Fruit fly (Drosophila melanogaster) whole organism, embryonic: ENCODE data around the gene CG15517.

Experiments used
- Abd-B ChIP-seq: fragments of 200-800 bp; sonication (Bioruptor generic); optimal IDR thresholded peaks from 2 replicates; lab custom pipeline; 2018; ENCODE audit warnings: missing biosample characterization, mild to moderate bottlenecking, missing genetic modification characterization, moderate library complexity
- Atf-2 ChIP-seq: fragments of 200-800 bp; sonication (Bioruptor generic); optimal IDR thresholded peaks from 2 replicates; lab custom pipeline; 2016; ENCODE audit warnings: missing biosample characterization, missing genetic modification characterization
- Blimp-1 ChIP-seq: fragments of 200-800 bp; sonication (Bioruptor generic); optimal IDR thresholded peaks from 3 replicates; lab custom pipeline; 2018; ENCODE audit warnings: missing biosample characterization, missing genetic modification characterization, mild to moderate bottlenecking, moderate library complexity, missing genetic modification reagents
- CG10321 ChIP-seq: fragments of 200-800 bp; sonication (Bioruptor generic); IDR thresholded peaks from 2 replicates; pipeline ENCODE4 v1.3.6; 2022; ENCODE audit warnings: missing biosample characterization, missing genetic modification characterization
- CG11723 ChIP-seq: fragments of 200-800 bp; sonication (Bioruptor generic); optimal IDR thresholded peaks from 2 replicates; lab custom pipeline; 2017; ENCODE audit warnings: missing biosample characterization, mild to moderate bottlenecking, missing genetic modification characterization
- CG12299 ChIP-seq: fragments of 200-800 bp; sonication (Bioruptor generic); optimal IDR thresholded peaks from 2 replicates; lab custom pipeline; 2018; ENCODE audit warnings: missing biosample characterization, mild to moderate bottlenecking, missing genetic modification characterization
- CG13123 ChIP-seq: fragments of 200-800 bp; sonication (Bioruptor generic); optimal IDR thresholded peaks from 2 replicates; lab custom pipeline; 2016; ENCODE audit warnings: missing biosample characterization, missing genetic modification characterization
- CG14965 ChIP-seq: fragments of 200-800 bp; sonication (Bioruptor generic); optimal IDR thresholded peaks from 2 replicates; lab custom pipeline; 2016; ENCODE audit warnings: missing biosample characterization, missing genetic modification characterization, borderline replicate concordance
- CG15696 ChIP-seq: fragments of 200-800 bp; sonication (Bioruptor generic); optimal IDR thresholded peaks from 2 replicates; lab custom pipeline; 2019; ENCODE audit warnings: missing biosample characterization, mild to moderate bottlenecking, missing genetic modification characterization, moderate library complexity
- CG16779 ChIP-seq: fragments of 200-800 bp; sonication (Bioruptor generic); IDR thresholded peaks from 2 replicates; pipeline ENCODE4 v1.3.6; 2022; ENCODE audit warnings: missing biosample characterization, missing genetic modification characterization
- CG16813 ChIP-seq: fragments of 200-800 bp; sonication (Bioruptor generic); IDR thresholded peaks from 3 replicates; pipeline ENCODE4 v1.3.6; 2022; ENCODE audit warnings: missing biosample characterization, missing genetic modification characterization; ENCODE audit not compliant: partially characterized antibody
- CG1792 ChIP-seq: fragments of 200-800 bp; sonication (Bioruptor generic); optimal IDR thresholded peaks from 2 replicates; lab custom pipeline; 2016; ENCODE audit warnings: missing biosample characterization, missing genetic modification characterization
- CG2116 ChIP-seq: fragments of 200-800 bp; sonication (Bioruptor generic); optimal IDR thresholded peaks from 3 replicates; lab custom pipeline; 2018; ENCODE audit warnings: missing biosample characterization, mild to moderate bottlenecking, missing genetic modification characterization
- CG30431 ChIP-seq: fragments of 200-800 bp; sonication (Bioruptor generic); optimal IDR thresholded peaks from 2 replicates; lab custom pipeline; 2017; ENCODE audit warnings: missing biosample characterization, missing genetic modification characterization
- CG3838 ChIP-seq: fragments of 200-800 bp; sonication (Bioruptor generic); optimal IDR thresholded peaks from 3 replicates; lab custom pipeline; 2016; ENCODE audit warnings: missing biosample characterization, missing genetic modification characterization
- CG3847 ChIP-seq: fragments of 200-800 bp; sonication (Bioruptor generic); IDR thresholded peaks from 2 replicates; pipeline ENCODE4 v1.3.6; 2022; ENCODE audit warnings: missing biosample characterization, missing genetic modification characterization
- CG43689 ChIP-seq: fragments of 200-800 bp; sonication (Bioruptor generic); IDR thresholded peaks from 2 replicates; pipeline ENCODE4 v1.3.6; 2022; ENCODE audit warnings: missing biosample characterization, missing genetic modification characterization
- CG4424 ChIP-seq: fragments of 200-800 bp; sonication (Bioruptor generic); optimal IDR thresholded peaks from 3 replicates; lab custom pipeline; 2016; ENCODE audit warnings: missing biosample characterization, missing genetic modification characterization
- CG6175 ChIP-seq: fragments of 200-800 bp; sonication (Bioruptor generic); IDR thresholded peaks from 3 replicates; pipeline ENCODE4 v1.3.6; 2022; ENCODE audit warnings: missing biosample characterization, missing genetic modification characterization
- CG6254 ChIP-seq: fragments of 200-800 bp; sonication (Bioruptor generic); optimal IDR thresholded peaks from 3 replicates; lab custom pipeline; 2017; ENCODE audit warnings: mild to moderate bottlenecking, missing biosample characterization, missing genetic modification reagents, missing genetic modification characterization
- CG7987 ChIP-seq: fragments of 200-800 bp; sonication (Bioruptor generic); optimal IDR thresholded peaks from 2 replicates; lab custom pipeline; 2018; ENCODE audit warnings: missing biosample characterization, mild to moderate bottlenecking, missing genetic modification characterization, moderate library complexity
- CG8478 ChIP-seq: fragments of >200 bp; optimal IDR thresholded peaks from 2 replicates; lab custom pipeline; 2018
- D ChIP-seq, 2 experiments: fragments of 200-800 bp in 1 of 2; fragments of >200 bp in 1 of 2; sonication (Bioruptor generic) in 1 of 2; optimal IDR thresholded peaks; 2 replicates in 1 of 2; 3 replicates in 1 of 2; lab custom pipeline; 2017; ENCODE audit warnings: mild to moderate bottlenecking in 1 of 2, missing biosample characterization in 1 of 2, missing genetic modification characterization in 1 of 2, missing genetic modification reagents in 1 of 2
- D19B ChIP-seq: fragments of 200-800 bp; sonication (Bioruptor generic); optimal IDR thresholded peaks from 2 replicates; lab custom pipeline; 2017; ENCODE audit warnings: missing biosample characterization, mild to moderate bottlenecking, missing genetic modification characterization
- Gsc ChIP-seq: fragments of 200-800 bp; sonication (Bioruptor generic); IDR thresholded peaks from 2 replicates; pipeline ENCODE4 v1.3.6; 2022; ENCODE audit warnings: missing biosample characterization, missing genetic modification characterization
- H2.0 ChIP-seq: fragments of 200-800 bp; sonication (Bioruptor generic); IDR thresholded peaks from 2 replicates; pipeline ENCODE4 v1.3.6; 2022; ENCODE audit warnings: missing biosample characterization, missing genetic modification characterization
- HLH54F ChIP-seq: fragments of 200-800 bp; sonication (Bioruptor generic); optimal IDR thresholded peaks from 3 replicates; lab custom pipeline; 2016; ENCODE audit warnings: missing biosample characterization, missing genetic modification characterization
- Lhr ChIP-seq: fragments of 200-800 bp; sonication (Bioruptor generic); optimal IDR thresholded peaks from 3 replicates; lab custom pipeline; 2017; ENCODE audit warnings: mild to moderate bottlenecking, missing biosample characterization, missing genetic modification reagents, missing genetic modification characterization
- Mad ChIP-seq: fragments of 200-800 bp; sonication (Bioruptor generic); optimal IDR thresholded peaks from 2 replicates; lab custom pipeline; 2016; ENCODE audit warnings: missing biosample characterization, missing genetic modification characterization
- Neu2 ChIP-seq: fragments of 200-800 bp; sonication (Bioruptor generic); optimal IDR thresholded peaks from 3 replicates; lab custom pipeline; 2016; ENCODE audit warnings: missing biosample characterization, missing genetic modification characterization, borderline replicate concordance
- Side ChIP-seq: fragments of 200-800 bp; sonication (Bioruptor generic); optimal IDR thresholded peaks from 2 replicates; lab custom pipeline; 2016; ENCODE audit warnings: missing biosample characterization, missing genetic modification characterization
- Usf ChIP-seq: fragments of 200-800 bp; sonication (Bioruptor generic); optimal IDR thresholded peaks from 2 replicates; lab custom pipeline; 2017; ENCODE audit warnings: missing genotype, missing biosample characterization, missing genetic modification characterization
- ac ChIP-seq: fragments of 200-800 bp; sonication (Bioruptor generic); optimal IDR thresholded peaks from 3 replicates; lab custom pipeline; 2017; ENCODE audit warnings: missing biosample characterization, mild to moderate bottlenecking, missing genetic modification characterization
- ash1 ChIP-seq: fragments of 200-800 bp; sonication (Bioruptor generic); optimal IDR thresholded peaks from 2 replicates; lab custom pipeline; 2018; ENCODE audit warnings: missing biosample characterization, mild to moderate bottlenecking, missing genetic modification characterization
- cg ChIP-seq: fragments of 200-800 bp; sonication (Bioruptor generic); optimal IDR thresholded peaks from 3 replicates; lab custom pipeline; 2019; ENCODE audit warnings: missing biosample characterization, mild to moderate bottlenecking, missing genetic modification characterization, moderate library complexity
- crp ChIP-seq, 2 experiments: fragments of 200-800 bp; sonication (Bioruptor generic); optimal IDR thresholded peaks; 2 replicates in 1 of 2; 3 replicates in 1 of 2; lab custom pipeline; 2017; ENCODE audit warnings: missing biosample characterization in 2 of 2, missing genetic modification characterization in 2 of 2, mild to moderate bottlenecking in 1 of 2, moderate library complexity in 1 of 2
- dmrt11E ChIP-seq: fragments of 200-800 bp; sonication (Bioruptor generic); optimal IDR thresholded peaks from 3 replicates; lab custom pipeline; 2018; ENCODE audit warnings: missing biosample characterization, mild to moderate bottlenecking, missing genetic modification characterization, moderate library complexity
- fd96Cb ChIP-seq: fragments of 200-800 bp; sonication (Bioruptor generic); optimal IDR thresholded peaks from 2 replicates; lab custom pipeline; 2018; ENCODE audit warnings: missing biosample characterization, mild to moderate bottlenecking, missing genetic modification characterization, moderate library complexity
- gce ChIP-seq: fragments of 200-800 bp; sonication (Bioruptor generic); IDR thresholded peaks from 3 replicates; pipeline ENCODE4 v1.3.6; 2022; ENCODE audit warnings: missing biosample characterization, missing genetic modification characterization
- her ChIP-seq: fragments of 200-800 bp; sonication (Bioruptor generic); optimal IDR thresholded peaks from 2 replicates; lab custom pipeline; 2016; ENCODE audit warnings: missing biosample characterization, missing genetic modification characterization
- insv ChIP-seq, 2 experiments: fragments of 200-800 bp; sonication (Bioruptor generic); optimal IDR thresholded peaks; 3 replicates each; lab custom pipeline; 2016 to 2018; ENCODE audit warnings: missing biosample characterization in 2 of 2, missing genetic modification characterization in 2 of 2
- nau ChIP-seq: fragments of 200-800 bp; sonication (Bioruptor generic); optimal IDR thresholded peaks from 3 replicates; lab custom pipeline; 2017; ENCODE audit warnings: missing biosample characterization, mild to moderate bottlenecking, missing genetic modification characterization, missing genetic modification reagents
- otp ChIP-seq: fragments of 200-800 bp; sonication (Bioruptor generic); IDR thresholded peaks from 3 replicates; pipeline ENCODE4, ENCODE4 v1.3.6; 2022; ENCODE audit warnings: missing biosample characterization, missing genetic modification characterization
- pb ChIP-seq: fragments of 200-800 bp; sonication (Bioruptor generic); optimal IDR thresholded peaks from 3 replicates; lab custom pipeline; 2016; ENCODE audit warnings: missing biosample characterization, missing genetic modification characterization
- prd ChIP-seq, 3 experiments: fragments of >200 bp in 2 of 3; fragments of 200-800 bp in 1 of 3; sonication (Bioruptor generic) in 1 of 3; optimal IDR thresholded peaks in 2 of 3; IDR thresholded peaks in 1 of 3; 2 replicates in 2 of 3; 3 replicates in 1 of 3; pipeline versions ENCODE4 v1.3.6 to Lab custom; 2017 to 2022; ENCODE audit warnings: missing biosample characterization in 1 of 3, missing genetic modification characterization in 1 of 3
- slbo ChIP-seq: fragments of 200-800 bp; sonication (Bioruptor generic); IDR thresholded peaks from 2 replicates; pipeline ENCODE4 v1.3.6; 2022; ENCODE audit warnings: missing biosample characterization, missing genetic modification characterization
- tin ChIP-seq: fragments of 200-800 bp; sonication (Bioruptor generic); optimal IDR thresholded peaks from 3 replicates; lab custom pipeline; 2016; ENCODE audit warnings: missing biosample characterization, missing genetic modification characterization
- vfl ChIP-seq: fragments of 200-800 bp; sonication (Bioruptor generic); optimal IDR thresholded peaks from 2 replicates; lab custom pipeline; 2016; ENCODE audit warnings: missing biosample characterization, missing genetic modification characterization
- vnd ChIP-seq: fragments of 200-800 bp; sonication (Bioruptor generic); IDR thresholded peaks from 3 replicates; pipeline ENCODE4 v1.3.6; 2022; ENCODE audit warnings: missing biosample characterization, missing genetic modification characterization; ENCODE audit not compliant: partially characterized antibody
- zfh2 ChIP-seq: fragments of 200-800 bp; sonication (Bioruptor generic); optimal IDR thresholded peaks from 2 replicates; lab custom pipeline; 2016; ENCODE audit warnings: missing biosample characterization, missing genetic modification characterization

CG15517 gene

dm6 chr3R:29894393-29894792 lies 9.2 kb downstream of the CG15517 start (continued):
- 0 out of 3 replicates have a peak, but pooled peaks have one; percentile 26 for TF ChIP-seq gce (GFP tag; lab: Robert Waterston, UW)
- TF ChIP-seq slbo (GFP tag; lab: Robert Waterston, UW), result peak; percentile 73
- TF ChIP-seq CG16779, result no peak
- no peak for TF ChIP-seq insv (GFP tag; optimal IDR thresholded peaks at IDR 0.05; lab: Kevin White, UChicago)
- TF ChIP-seq CG10321, result no peak; the same call in 1 of the 2 replicates
- no peak for TF ChIP-seq CG7987 (GFP tag; lab: Kevin White, UChicago)
- TF ChIP-seq CG8478 (lab: Kevin White, UChicago), result no peak
- no peak for TF ChIP-seq dmrt11E (tag; lab: Kevin White, UChicago)
- TF ChIP-seq H2.0 (GFP tag; lab: Robert Waterston, UW), result 0 out of 2 replicates have a peak, but pooled peaks have one; percentile 5
- TF ChIP-seq vfl (GFP tag; lab: Kevin White, UChicago), result no peak
- peak; percentile 51 for TF ChIP-seq D19B (GFP tag; lab: Kevin White, UChicago)
- TF ChIP-seq Atf-2 (GFP tag; lab: Kevin White, UChicago), result peak; percentile 6
- TF ChIP-seq HLH54F (GFP tag; lab: Kevin White, UChicago), result peak; percentile 41
- TF ChIP-seq CG30431 (GFP tag; lab: Kevin White, UChicago), result peak; percentile 3
- TF ChIP-seq CG6254, result peak; percentile 48
- TF ChIP-seq CG6175, result 0 out of 3 replicates have a peak, but pooled peaks have one; percentile 24
- peak; percentile 45 for TF ChIP-seq her (GFP tag; lab: Kevin White, UChicago)
- peak; percentile 11 for TF ChIP-seq tin (GFP tag; lab: Kevin White, UChicago)
- TF ChIP-seq CG15696 (tag; lab: Kevin White, UChicago), result peak; percentile 16
- peak; percentile 6 for TF ChIP-seq CG12299 (tag; lab: Kevin White, UChicago)
- TF ChIP-seq Gsc, result no peak
- no peak for TF ChIP-seq Mad (GFP tag; lab: Kevin White, UChicago)
- TF ChIP-seq CG3847 (GFP tag; lab: Robert Waterston, UW), result peak; percentile 67
- no peak for TF ChIP-seq CG1792 (GFP tag; lab: Kevin White, UChicago)
- TF ChIP-seq Blimp-1 (GFP tag; lab: Kevin White, UChicago), result peak; percentile 36
- TF ChIP-seq CG4424 (GFP tag; lab: Kevin White, UChicago), result peak; percentile 52
- no peak for TF ChIP-seq D (optimal IDR thresholded peaks at IDR 0.05; lab: Kevin White, UChicago)
- TF ChIP-seq D (GFP tag; optimal IDR thresholded peaks at IDR 0.05; lab: Kevin White, UChicago), result peak; percentile 11
- no peak for TF ChIP-seq ac (GFP tag; lab: Kevin White, UChicago)
- TF ChIP-seq CG43689 (GFP tag; lab: Robert Waterston, UW), result peak; percentile 25; the same call in 1 of the 2 replicates
- no peak for TF ChIP-seq prd (optimal IDR thresholded peaks at IDR 0.05; lab: Kevin White, UChicago)
- peak; percentile 48; the same call in 2 of the 3 replicates for TF ChIP-seq prd (GFP tag; IDR thresholded peaks at IDR 0.05; lab: Robert Waterston, UW)
- TF ChIP-seq Side (GFP tag; lab: Kevin White, UChicago), result peak; percentile 4
- TF ChIP-seq CG16813, result no peak
- TF ChIP-seq cg (GFP tag; lab: Kevin White, UChicago), result no peak
- no peak for TF ChIP-seq CG13123 (GFP tag; lab: Kevin White, UChicago)
- peak; percentile 48 for TF ChIP-seq Abd-B (GFP tag; lab: Kevin White, UChicago)
- peak; percentile 24 for TF ChIP-seq CG11723 (GFP tag; lab: Kevin White, UChicago)
- peak; percentile 53 for TF ChIP-seq fd96Cb (tag; lab: Kevin White, UChicago)
- no peak for TF ChIP-seq CG14965 (GFP tag; lab: Kevin White, UChicago)
- no peak for TF ChIP-seq CG2116
- no peak for TF ChIP-seq nau
- TF ChIP-seq vnd (GFP tag; lab: Robert Waterston, UW), result no peak
- TF ChIP-seq ash1 (GFP tag; lab: Kevin White, UChicago), result no peak
- TF ChIP-seq pb, result peak; percentile 20
- no peak for TF ChIP-seq otp (GFP tag; lab: Robert Waterston, UW)
- TF ChIP-seq crp (GFP tag; optimal IDR thresholded peaks at IDR 0.05; lab: Kevin White, UChicago), result no peak
- TF ChIP-seq CG3838 (GFP tag; lab: Kevin White, UChicago), result no peak
- TF ChIP-seq zfh2 (GFP tag; lab: Kevin White, UChicago), result peak; percentile 44
- no peak for TF ChIP-seq Lhr (GFP tag; lab: Kevin White, UChicago)
- TF ChIP-seq Usf, result no peak
- TF ChIP-seq Neu2, result no peak
